Worm (Caenorhabditis elegans) whole organism, mixed stage, embryonic: Measurements from ENCODE around the gene eif-2Bdelta.

Experiments used
- M03D4.4 ChIP-seq: sonication (generic microtip); optimal IDR thresholded peaks from 2 replicates; lab custom pipeline; 2017; ENCODE audit warnings: mild to moderate bottlenecking, missing genetic modification characterization, missing compliant biosample characterization
- bed-3 ChIP-seq: fragments of 200-800 bp; sonication (Bioruptor generic); optimal IDR thresholded peaks from 3 replicates; lab custom pipeline; 2018; ENCODE audit warnings: mild to moderate bottlenecking, missing genetic modification characterization, moderate library complexity, missing compliant biosample characterization
- blmp-1 ChIP-seq: fragments of 150-350 bp; optimal IDR thresholded peaks from 2 replicates; lab custom pipeline; 2014; ENCODE audit warnings: missing biosample characterization, missing genetic modification characterization
- ceh-83 ChIP-seq: fragments of 200-800 bp; sonication (Bioruptor generic); optimal IDR thresholded peaks from 2 replicates; lab custom pipeline; 2018; ENCODE audit warnings: mild to moderate bottlenecking, missing genetic modification characterization, missing compliant biosample characterization
- ces-1 ChIP-seq: fragments of 150-350 bp; optimal IDR thresholded peaks from 2 replicates; lab custom pipeline; 2014; ENCODE audit warnings: missing biosample characterization, missing genetic modification reagents, missing genetic modification characterization
- cnd-1 ChIP-seq: fragments of 200-800 bp; sonication (Bioruptor generic); optimal IDR thresholded peaks from 2 replicates; lab custom pipeline; 2018; ENCODE audit warnings: mild to moderate bottlenecking, missing genetic modification characterization, missing compliant biosample characterization
- drap-1 ChIP-seq: fragments of 200-800 bp; sonication (Bioruptor generic); optimal IDR thresholded peaks from 3 replicates; lab custom pipeline; 2018; ENCODE audit warnings: mild to moderate bottlenecking, missing genetic modification characterization, missing compliant biosample characterization
- elt-3 ChIP-seq: fragments of 150-350 bp; optimal IDR thresholded peaks from 2 replicates; lab custom pipeline; 2014; ENCODE audit warnings: missing biosample characterization, missing genetic modification characterization
- flh-1 ChIP-seq: fragments of 200-800 bp; sonication (Bioruptor generic); optimal IDR thresholded peaks from 2 replicates; lab custom pipeline; 2018; ENCODE audit warnings: mild to moderate bottlenecking, missing genetic modification characterization, moderate library complexity, missing compliant biosample characterization
- ham-2 ChIP-seq: fragments of 200-800 bp; sonication (Bioruptor generic); optimal IDR thresholded peaks from 2 replicates; lab custom pipeline; 2018; ENCODE audit warnings: mild to moderate bottlenecking, missing genetic modification characterization, missing compliant biosample characterization
- hlh-1 ChIP-seq: fragments of 150-350 bp; optimal IDR thresholded peaks from 2 replicates; lab custom pipeline; 2014; ENCODE audit warnings: missing biosample characterization, missing genetic modification reagents, missing genetic modification characterization
- lin-13 ChIP-seq: fragments of 150-350 bp; optimal IDR thresholded peaks from 2 replicates; lab custom pipeline; 2014; ENCODE audit warnings: missing biosample characterization, missing genetic modification characterization
- lin-32 ChIP-seq: fragments of 200-800 bp; sonication (Bioruptor generic); optimal IDR thresholded peaks from 2 replicates; lab custom pipeline; 2018; ENCODE audit warnings: mild to moderate bottlenecking, missing genetic modification characterization, missing compliant biosample characterization
- lsy-2 ChIP-seq: fragments of 150-350 bp; optimal IDR thresholded peaks from 2 replicates; lab custom pipeline; 2014; ENCODE audit warnings: missing biosample characterization, missing genetic modification characterization
- mab-5 ChIP-seq: fragments of 150-350 bp; optimal IDR thresholded peaks from 2 replicates; lab custom pipeline; 2014; ENCODE audit warnings: missing biosample characterization, missing genetic modification characterization
- mep-1 ChIP-seq: fragments of 150-350 bp; optimal IDR thresholded peaks from 2 replicates; lab custom pipeline; 2017; ENCODE audit warnings: missing biosample characterization, missing genetic modification reagents, missing genetic modification characterization, inconsistent platforms
- mls-2 ChIP-seq: sonication (generic microtip); optimal IDR thresholded peaks from 2 replicates; lab custom pipeline; 2016; ENCODE audit warnings: mild to moderate bottlenecking, missing genetic modification characterization, moderate library complexity, missing compliant biosample characterization
- nhr-12 ChIP-seq: fragments of 150-350 bp; optimal IDR thresholded peaks from 2 replicates; lab custom pipeline; 2014; ENCODE audit warnings: missing biosample characterization, missing genetic modification characterization
- nhr-237 ChIP-seq: fragments of 150-350 bp; optimal IDR thresholded peaks from 2 replicates; lab custom pipeline; 2014; ENCODE audit warnings: missing biosample characterization, missing genetic modification characterization
- nhr-28 ChIP-seq: fragments of 150-350 bp; optimal IDR thresholded peaks from 2 replicates; lab custom pipeline; 2014; ENCODE audit warnings: missing biosample characterization, missing genetic modification characterization
- nhr-76 ChIP-seq: sonication (generic microtip); optimal IDR thresholded peaks from 2 replicates; lab custom pipeline; 2017; ENCODE audit warnings: missing biosample characterization, missing genetic modification characterization
- pha-4 ChIP-seq: fragments of 150-350 bp; optimal IDR thresholded peaks from 2 replicates; lab custom pipeline; 2018; ENCODE audit warnings: missing biosample characterization, missing genetic modification reagents, missing genetic modification characterization
- sem-2 ChIP-seq: fragments of 200-800 bp; sonication (Bioruptor generic); optimal IDR thresholded peaks from 2 replicates; lab custom pipeline; 2018; ENCODE audit warnings: mild to moderate bottlenecking, missing genetic modification characterization, missing compliant biosample characterization
- sptf-1 ChIP-seq: sonication (generic microtip); optimal IDR thresholded peaks from 2 replicates; lab custom pipeline; 2017; ENCODE audit warnings: mild to moderate bottlenecking, missing genetic modification characterization, moderate library complexity, missing compliant biosample characterization
- unc-120 ChIP-seq: sonication (generic microtip); optimal IDR thresholded peaks from 2 replicates; lab custom pipeline; 2017; ENCODE audit warnings: missing genetic modification characterization, missing compliant biosample characterization; ENCODE audit not compliant: poor library complexity, severe bottlenecking
- unc-39 ChIP-seq: fragments of 150-350 bp; optimal IDR thresholded peaks from 2 replicates; lab custom pipeline; 2014; ENCODE audit warnings: missing biosample characterization, missing genetic modification characterization
- unc-62 ChIP-seq: fragments of 150-350 bp; optimal IDR thresholded peaks from 2 replicates; lab custom pipeline; 2014; ENCODE audit warnings: missing biosample characterization, missing genetic modification reagents, missing genetic modification characterization
- zip-8 ChIP-seq: fragments of 150-350 bp; optimal IDR thresholded peaks from 2 replicates; lab custom pipeline; 2014; ENCODE audit warnings: missing biosample characterization, missing genetic modification characterization
- ztf-11 ChIP-seq: fragments of 150-350 bp; optimal IDR thresholded peaks from 2 replicates; lab custom pipeline; 2014; ENCODE audit warnings: missing biosample characterization, missing genetic modification characterization

Gene eif-2Bdelta

ce11 chrV:9513590-9513989, at the start of gene eif-2Bdelta:
Gene eif-2Bdelta, plus strand, starts transcription at chrV:9513824.
- TF ChIP-seq mep-1 (tag; lab: Kevin White, UChicago) (peak; percentile 48), zip-8 (tag; lab: Kevin White, UChicago) (no peak)

- TF ChIP-seq mep-1 (tag; lab: Kevin White, UChicago) (no peak), cnd-1 (tag; lab: Kevin White, UChicago) (no peak), unc-39 (no peak), sptf-1 (tag; lab: Kevin White, UChicago) (no peak), nhr-237 (tag; lab: Kevin White, UChicago) (no peak), nhr-76 (tag; lab: Kevin White, UChicago) (no peak), bed-3 (no peak), sem-2 (GFP tag; lab: Kevin White, UChicago) (no peak), M03D4.4 (no peak), lsy-2 (tag; lab: Kevin White, UChicago) (no peak), unc-120 (no peak), unc-62 (GFP tag; lab: Kevin White, UChicago) (no peak), ztf-11 (tag; lab: Kevin White, UChicago) (no peak), lin-32 (GFP tag; lab: Kevin White, UChicago) (no peak), blmp-1 (tag; lab: Kevin White, UChicago) (no peak), nhr-12 (tag; lab: Kevin White, UChicago) (no peak), ham-2 (GFP tag; lab: Kevin White, UChicago) (no peak), ces-1 (GFP tag; lab: Kevin White, UChicago) (no peak)
Observed at ce11 chrV:9465529-9465928, 48.1 kb upstream of the eif-2Bdelta start.

- TF ChIP-seq ceh-83 (GFP tag; lab: Kevin White, UChicago) (no peak), flh-1 (GFP tag; lab: Kevin White, UChicago) (no peak), unc-62 (GFP tag; lab: Kevin White, UChicago) (no peak), unc-39 (no peak), ces-1 (GFP tag; lab: Kevin White, UChicago) (no peak), hlh-1 (tag; lab: Kevin White, UChicago) (no peak), ztf-11 (tag; lab: Kevin White, UChicago) (no peak), nhr-28 (tag; lab: Kevin White, UChicago) (no peak), lin-32 (GFP tag; lab: Kevin White, UChicago) (no peak), mls-2 (tag; lab: Kevin White, UChicago) (no peak)
Observed at ce11 chrV:9471675-9472074, 41.9 kb upstream of the eif-2Bdelta start, which contains the start of gene flp-6. Gene flp-6, plus strand, starts transcription at chrV:9471975.

- no peak for TF ChIP-seq pha-4 (tag; lab: Kevin White, UChicago)
- TF ChIP-seq, all 35 proteins: peak for 0
Observed at ce11 chrV:9473924-9474323, 39.7 kb upstream of the eif-2Bdelta start.

- TF ChIP-seq lin-13 (tag; lab: Kevin White, UChicago) = no peak
- TF ChIP-seq drap-1 (GFP tag; lab: Kevin White, UChicago) = no peak
- TF ChIP-seq elt-3 = no peak
- TF ChIP-seq mab-5 (tag; lab: Kevin White, UChicago) = no peak
- TF ChIP-seq sem-2 (GFP tag; lab: Kevin White, UChicago) = no peak
- no peak for TF ChIP-seq blmp-1 (tag; lab: Kevin White, UChicago)
- TF ChIP-seq lsy-2 (tag; lab: Kevin White, UChicago) = no peak
- TF ChIP-seq ztf-11 (tag; lab: Kevin White, UChicago) = no peak
Observed at ce11 chrV:9477863-9478262, 35.8 kb upstream of the eif-2Bdelta start, which contains the start of gene nas-3. Gene nas-3, plus strand, starts transcription at chrV:9478163.

- TF ChIP-seq mab-5 (tag; lab: Kevin White, UChicago) (no peak), unc-62 (GFP tag; lab: Kevin White, UChicago) (no peak), ztf-11 (tag; lab: Kevin White, UChicago) (no peak), cnd-1 (tag; lab: Kevin White, UChicago) (no peak)
Observed at ce11 chrV:9480566-9480965, 33.1 kb upstream of the eif-2Bdelta start, which contains the start of gene K06A4.6. Gene K06A4.6, minus strand, starts transcription at chrV:9480666.
